Fruit fly (Drosophila melanogaster): ENCODE data around the gene Spn77Bb.

- TF ChIP-seq psq (optimal IDR thresholded peaks at IDR 0.05) (no peak), insv (optimal IDR thresholded peaks at IDR 0.05) (no peak), h (optimal IDR thresholded peaks at IDR 0.05) (no peak), Sin3A (optimal IDR thresholded peaks at IDR 0.05) (no peak)
These were observed 35.9 kb downstream of the Spn77Bb start, which contains the start of gene kin17 for dm6 chr3L:20356613-20357012.
